Worm (Caenorhabditis elegans) whole organism, L4 larva: ENCODE measurements around the gene F15A4.2.

ENCODE experiments used
- F10B5.3 ChIP-seq: sonication (generic microtip); optimal IDR thresholded peaks from 2 replicates; lab custom pipeline; 2016; ENCODE audit warnings: mild to moderate bottlenecking, missing genetic modification characterization, missing compliant biosample characterization
- F26F4.8 ChIP-seq: fragments of 200-800 bp; sonication (Bioruptor generic); conservative IDR thresholded peaks from 2 replicates; pipeline ENCODE4 v1.3.6; 2022; ENCODE audit warnings: missing genetic modification characterization, missing compliant biosample characterization
- F37D6.2 ChIP-seq: sonication (generic microtip); optimal IDR thresholded peaks from 2 replicates; lab custom pipeline; 2016; ENCODE audit warnings: mild to moderate bottlenecking, missing genetic modification characterization, missing compliant biosample characterization
- R02D3.7 ChIP-seq: fragments of 150-350 bp; sonication (generic microtip); optimal IDR thresholded peaks from 3 replicates; lab custom pipeline; 2014; ENCODE audit warnings: missing biosample characterization, missing genetic modification characterization
- Y5F2A.4 ChIP-seq: fragments of 200-800 bp; sonication (Bioruptor generic); optimal IDR thresholded peaks from 2 replicates; lab custom pipeline; 2018; ENCODE audit warnings: mild to moderate bottlenecking, missing genetic modification characterization, missing compliant biosample characterization
- ZK337.2 ChIP-seq: fragments of 200-800 bp; sonication (Bioruptor generic); IDR thresholded peaks from 2 replicates; pipeline ENCODE4 v1.3.6; 2022; ENCODE audit warnings: missing genetic modification reagents, missing genetic modification characterization, missing compliant biosample characterization
- ZK546.5 ChIP-seq, 2 experiments: sonication (generic microtip); optimal IDR thresholded peaks; 2 replicates each; lab custom pipeline; 2017; ENCODE audit warnings: missing biosample characterization in 2 of 2, missing genetic modification characterization in 2 of 2
- arid-1 ChIP-seq: fragments of 200-800 bp; sonication (Bioruptor generic); conservative IDR thresholded peaks from 2 replicates; pipeline ENCODE4 v1.3.6; 2022; ENCODE audit warnings: missing genetic modification reagents, missing genetic modification characterization, missing compliant biosample characterization
- ceh-32 ChIP-seq: sonication (generic microtip); optimal IDR thresholded peaks from 2 replicates; lab custom pipeline; 2016; ENCODE audit warnings: mild to moderate bottlenecking, missing genetic modification characterization, missing compliant biosample characterization; ENCODE audit not compliant: poor library complexity
- ceh-44 ChIP-seq: fragments of 200-800 bp; sonication (Bioruptor generic); IDR thresholded peaks from 2 replicates; pipeline ENCODE4 v1.3.6; 2022; ENCODE audit warnings: missing genetic modification reagents, missing genetic modification characterization, missing compliant biosample characterization
- ceh-62 ChIP-seq: sonication (generic microtip); optimal IDR thresholded peaks from 2 replicates; lab custom pipeline; 2017; ENCODE audit warnings: missing biosample characterization, missing genetic modification characterization
- ceh-82 ChIP-seq: sonication (generic microtip); optimal IDR thresholded peaks from 2 replicates; lab custom pipeline; 2017; ENCODE audit warnings: missing biosample characterization, missing genetic modification characterization
- daf-16 ChIP-seq, 3 experiments: sonication (generic microtip); optimal IDR thresholded peaks; 2 replicates each; lab custom pipeline; 2016 to 2017; ENCODE audit warnings: missing genetic modification characterization in 3 of 3, missing genetic modification reagents in 3 of 3, mild to moderate bottlenecking in 2 of 3, missing compliant biosample characterization in 2 of 3, missing biosample characterization in 1 of 3, moderate library complexity in 1 of 3
- daf-19 ChIP-seq: fragments of 200-800 bp; sonication (Bioruptor generic); conservative IDR thresholded peaks from 2 replicates; pipeline ENCODE4 v1.3.6; 2022; ENCODE audit warnings: missing genetic modification characterization, missing compliant biosample characterization
- dmd-6 ChIP-seq: fragments of 200-800 bp; sonication (Bioruptor generic); IDR thresholded peaks from 2 replicates; pipeline ENCODE4 v1.3.6; 2022; ENCODE audit warnings: missing genetic modification reagents, missing genetic modification characterization, missing compliant biosample characterization
- dmd-9 ChIP-seq: fragments of 200-800 bp; sonication (Bioruptor generic); IDR thresholded peaks from 2 replicates; pipeline ENCODE4 v1.3.6; 2022; ENCODE audit warnings: missing genetic modification reagents, missing genetic modification characterization, missing compliant biosample characterization
- egl-43 ChIP-seq: fragments of 200-800 bp; sonication (Bioruptor generic); IDR thresholded peaks from 2 replicates; pipeline ENCODE4 v1.3.6; 2022; ENCODE audit warnings: missing genetic modification reagents, missing genetic modification characterization, missing compliant biosample characterization
- fkh-10 ChIP-seq: fragments of 150-350 bp; optimal IDR thresholded peaks from 2 replicates; lab custom pipeline; 2014; ENCODE audit warnings: missing biosample characterization, missing genetic modification reagents, missing genetic modification characterization
- fos-1 ChIP-seq: fragments of 150-350 bp; optimal IDR thresholded peaks from 2 replicates; lab custom pipeline; 2014; ENCODE audit warnings: missing biosample characterization, missing genetic modification characterization
- gei-8 ChIP-seq: fragments of 200-800 bp; sonication (Bioruptor generic); optimal IDR thresholded peaks from 2 replicates; lab custom pipeline; 2018; ENCODE audit warnings: mild to moderate bottlenecking, missing genetic modification characterization, missing compliant biosample characterization
- hif-1 ChIP-seq, 2 experiments: sonication (generic microtip); optimal IDR thresholded peaks; 2 replicates each; lab custom pipeline; 2016 to 2017; ENCODE audit warnings: missing compliant biosample characterization in 2 of 2, missing genetic modification characterization in 2 of 2, missing genetic modification reagents in 2 of 2, missing genotype in 2 of 2, mild to moderate bottlenecking in 1 of 2
- hmg-1.1 ChIP-seq: fragments of 200-800 bp; sonication (Bioruptor generic); IDR thresholded peaks from 2 replicates; pipeline ENCODE4 v1.3.6; 2022; ENCODE audit warnings: missing genetic modification reagents, missing genetic modification characterization, missing compliant biosample characterization
- lim-7 ChIP-seq: fragments of 200-800 bp; sonication (Bioruptor generic); IDR thresholded peaks from 2 replicates; pipeline ENCODE4 v1.3.6; 2022; ENCODE audit warnings: missing genetic modification characterization, missing compliant biosample characterization
- lin-1 ChIP-seq: fragments of 200-800 bp; sonication (Bioruptor generic); IDR thresholded peaks from 2 replicates; pipeline ENCODE4 v1.3.6; 2022; ENCODE audit warnings: missing genetic modification reagents, missing genetic modification characterization, missing compliant biosample characterization
- lin-13 ChIP-seq: fragments of 150-350 bp; optimal IDR thresholded peaks from 2 replicates; lab custom pipeline; 2014; ENCODE audit warnings: missing biosample characterization, missing genetic modification reagents, missing genetic modification characterization
- lin-29 ChIP-seq: fragments of 200-800 bp; sonication (Bioruptor generic); IDR thresholded peaks from 2 replicates; pipeline ENCODE4 v1.3.6; 2022; ENCODE audit warnings: missing genetic modification reagents, missing genetic modification characterization, missing compliant biosample characterization
- lir-3 ChIP-seq: sonication (generic microtip); optimal IDR thresholded peaks from 2 replicates; lab custom pipeline; 2016; ENCODE audit warnings: mild to moderate bottlenecking, missing genetic modification characterization, missing compliant biosample characterization
- madf-5 ChIP-seq, 2 experiments: fragments of 200-800 bp; sonication (Bioruptor generic); IDR thresholded peaks; 2 replicates each; pipeline ENCODE4 v1.3.6; 2022; ENCODE audit warnings: missing compliant biosample characterization in 2 of 2, missing genetic modification characterization in 2 of 2
- mdl-1 ChIP-seq, 2 experiments: fragments of 150-350 bp in 1 of 2; sonication (generic microtip) in 1 of 2; optimal IDR thresholded peaks; 2 replicates each; lab custom pipeline; 2014 to 2017; ENCODE audit warnings: missing biosample characterization in 2 of 2, missing genetic modification characterization in 2 of 2
- mdt-29 ChIP-seq: fragments of 200-800 bp; sonication (Bioruptor generic); IDR thresholded peaks from 2 replicates; pipeline ENCODE4 v1.3.6; 2022; ENCODE audit warnings: missing genetic modification reagents, missing genetic modification characterization, missing compliant biosample characterization
- mep-1 ChIP-seq: fragments of 150-350 bp; sonication (generic microtip); optimal IDR thresholded peaks from 3 replicates; lab custom pipeline; 2014; ENCODE audit warnings: missing biosample characterization, missing genetic modification characterization
- nhr-11 ChIP-seq: fragments of 150-350 bp; optimal IDR thresholded peaks from 2 replicates; lab custom pipeline; 2014; ENCODE audit warnings: missing biosample characterization, missing genetic modification characterization
- nhr-28 ChIP-seq: fragments of 150-350 bp; optimal IDR thresholded peaks from 2 replicates; lab custom pipeline; 2014; ENCODE audit warnings: missing biosample characterization, missing genetic modification characterization
- nhr-41 ChIP-seq: fragments of 200-800 bp; sonication (Bioruptor generic); IDR thresholded peaks from 2 replicates; pipeline ENCODE4 v1.3.6; 2022; ENCODE audit warnings: missing genetic modification reagents, missing genetic modification characterization, missing compliant biosample characterization
- nhr-42 ChIP-seq: fragments of 200-800 bp; sonication (Bioruptor generic); IDR thresholded peaks from 2 replicates; pipeline ENCODE4 v1.3.6; 2022; ENCODE audit warnings: missing genetic modification characterization, missing compliant biosample characterization
- nhr-6 ChIP-seq: fragments of 150-350 bp; optimal IDR thresholded peaks from 2 replicates; lab custom pipeline; 2014; ENCODE audit warnings: missing biosample characterization, missing genetic modification characterization
- nhr-76 ChIP-seq: fragments of 150-350 bp; optimal IDR thresholded peaks from 2 replicates; lab custom pipeline; 2014; ENCODE audit warnings: missing biosample characterization, missing genetic modification characterization
- pha-4 ChIP-seq, 2 experiments: fragments of 150-350 bp in 1 of 2; fragments of 200-800 bp in 1 of 2; sonication (Bioruptor generic) in 1 of 2; IDR thresholded peaks in 1 of 2; optimal IDR thresholded peaks in 1 of 2; 2 replicates each; pipeline versions ENCODE4 v1.3.6 to Lab custom; 2014 to 2022; ENCODE audit warnings: missing genetic modification characterization in 2 of 2, missing genetic modification reagents in 2 of 2, missing biosample characterization in 1 of 2, missing compliant biosample characterization in 1 of 2
- php-3 ChIP-seq: fragments of 200-800 bp; sonication (Bioruptor generic); IDR thresholded peaks from 2 replicates; pipeline ENCODE4 v1.3.6; 2022; ENCODE audit warnings: missing genetic modification reagents, missing genetic modification characterization, missing compliant biosample characterization
- rbr-2 ChIP-seq: sonication (generic microtip); optimal IDR thresholded peaks from 2 replicates; lab custom pipeline; 2016; ENCODE audit warnings: missing genotype, missing genetic modification characterization, missing compliant biosample characterization
- saeg-2 ChIP-seq: fragments of 200-800 bp; sonication (Bioruptor generic); IDR thresholded peaks from 2 replicates; pipeline ENCODE4 v1.3.6; 2022; ENCODE audit warnings: missing genetic modification reagents, missing genetic modification characterization, missing compliant biosample characterization
- skn-1 ChIP-seq: fragments of 150-350 bp; optimal IDR thresholded peaks from 2 replicates; lab custom pipeline; 2014; ENCODE audit warnings: missing biosample characterization, missing genetic modification characterization
- spr-3 ChIP-seq: fragments of 200-800 bp; sonication (Bioruptor generic); optimal IDR thresholded peaks from 2 replicates; lab custom pipeline; 2018; ENCODE audit warnings: mild to moderate bottlenecking, missing genetic modification characterization, missing compliant biosample characterization
- tag-97 ChIP-seq: fragments of 200-800 bp; sonication (Bioruptor generic); IDR thresholded peaks from 2 replicates; pipeline ENCODE4 v1.3.6; 2022; ENCODE audit warnings: missing genetic modification characterization, missing compliant biosample characterization
- unc-130 ChIP-seq: sonication (generic microtip); optimal IDR thresholded peaks from 2 replicates; lab custom pipeline; 2016; ENCODE audit warnings: missing genetic modification reagents, missing genetic modification characterization, missing compliant biosample characterization
- unc-39 ChIP-seq: sonication (generic microtip); optimal IDR thresholded peaks from 2 replicates; lab custom pipeline; 2017; ENCODE audit warnings: missing biosample characterization, missing genetic modification characterization
- unc-62 ChIP-seq, 3 experiments: fragments of 150-350 bp in 1 of 3; sonication (generic microtip); optimal IDR thresholded peaks in 2 of 3; peaks in 1 of 3; 1 replicate in 1 of 3; 2 replicates in 2 of 3; lab custom pipeline; 2014 to 2017; ENCODE audit warnings: missing biosample characterization in 3 of 3, missing genetic modification characterization in 3 of 3, missing genetic modification reagents in 3 of 3, missing genotype in 1 of 3
- ztf-11 ChIP-seq: fragments of 150-350 bp; optimal IDR thresholded peaks from 2 replicates; lab custom pipeline; 2014; ENCODE audit warnings: missing biosample characterization, missing genetic modification characterization
- ztf-7 ChIP-seq: fragments of 150-350 bp; optimal IDR thresholded peaks from 2 replicates; lab custom pipeline; 2014; ENCODE audit warnings: missing biosample characterization, missing genetic modification characterization

F15A4.2 gene

DNA sequence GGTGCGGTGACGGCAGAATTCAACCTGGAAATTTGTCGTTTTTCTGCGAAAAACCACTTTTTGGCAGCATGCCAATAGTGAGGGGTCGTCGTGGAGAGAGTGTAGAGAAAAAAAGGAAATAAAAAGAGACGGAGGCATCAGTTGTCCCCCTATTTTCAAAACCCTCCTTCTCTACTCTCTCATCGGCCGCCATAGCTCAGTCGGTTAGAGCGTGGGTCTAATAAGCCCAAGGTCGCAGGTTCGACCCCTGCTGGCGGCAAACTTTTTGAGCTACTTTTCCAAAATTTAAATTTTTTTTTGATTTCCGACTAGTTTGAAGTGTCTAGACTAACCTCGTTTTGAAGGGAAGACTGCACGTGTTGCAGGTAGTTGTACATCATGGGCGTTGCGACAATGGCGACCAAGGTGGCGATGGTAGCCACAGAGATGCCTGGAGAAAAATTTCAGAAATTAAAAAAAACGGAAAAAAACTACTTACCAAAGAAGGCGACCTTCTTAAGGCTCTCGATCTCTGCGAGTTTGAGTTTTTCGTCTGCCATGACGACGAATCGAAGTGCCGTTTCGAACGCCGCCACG lies 32.3 kb downstream of the F15A4.2 start, which contains the start of gene col-85 (continued):
- TF ChIP-seq fkh-10 (GFP tag; lab: Kevin White, UChicago): peak; percentile 30
- TF ChIP-seq arid-1: peak; percentile 91
- TF ChIP-seq Y5F2A.4 (GFP tag; lab: Kevin White, UChicago): peak; percentile 79
- peak; percentile 87 for TF ChIP-seq rbr-2 (tag; lab: Kevin White, UChicago)
- peak; percentile 74 for TF ChIP-seq lin-13 (GFP tag; lab: Kevin White, UChicago)
- TF ChIP-seq daf-19 (GFP tag; lab: Robert Waterston, UW): no peak
- TF ChIP-seq mdl-1 (tag; optimal IDR thresholded peaks at IDR 0.05; lab: Kevin White, UChicago): peak in 1 of 2 experiments; percentile 59
- TF ChIP-seq fos-1 (tag; lab: Kevin White, UChicago): no peak
- TF ChIP-seq ceh-82 (tag; lab: Kevin White, UChicago): no peak
- peak; percentile 98 for TF ChIP-seq lim-7 (GFP tag; lab: Robert Waterston, UW)
- TF ChIP-seq F10B5.3: no peak
- peak; percentile 62 for TF ChIP-seq lir-3 (tag; lab: Kevin White, UChicago)
- no peak for TF ChIP-seq tag-97 (GFP tag; lab: Robert Waterston, UW)
- peak; percentile 75 for TF ChIP-seq lin-29
- no peak for TF ChIP-seq ZK546.5 (tag; optimal IDR thresholded peaks at IDR 0.05; lab: Kevin White, UChicago)
- TF ChIP-seq php-3 (GFP tag; lab: Robert Waterston, UW): peak; percentile 84
- TF ChIP-seq lin-1 (GFP tag; lab: Robert Waterston, UW): peak; percentile 89
- no peak for TF ChIP-seq unc-39 (tag; lab: Kevin White, UChicago)
- no peak for TF ChIP-seq nhr-76 (tag; lab: Kevin White, UChicago)
- TF ChIP-seq dmd-9 (GFP tag; lab: Robert Waterston, UW): peak; percentile 87
- no peak for TF ChIP-seq ceh-62
- TF ChIP-seq nhr-6 (tag; lab: Kevin White, UChicago): peak; percentile 48
- TF ChIP-seq ceh-32: peak; percentile 2
- no peak for TF ChIP-seq mep-1 (tag; lab: Kevin White, UChicago)
- TF ChIP-seq nhr-28 (tag; lab: Kevin White, UChicago): peak; percentile 48
- TF ChIP-seq hif-1 (tag; optimal IDR thresholded peaks at IDR 0.05; lab: Kevin White, UChicago): peak; percentile 5 to 68
- TF ChIP-seq nhr-41 (GFP tag; lab: Robert Waterston, UW): peak; percentile 94
- TF ChIP-seq daf-16 (GFP tag; optimal IDR thresholded peaks at IDR 0.05; lab: Kevin White, UChicago): peak; percentile 14 to 86
- peak; percentile 57 for TF ChIP-seq daf-16 (tag; optimal IDR thresholded peaks at IDR 0.05; lab: Kevin White, UChicago)
- peak; percentile 79 for TF ChIP-seq mdt-29 (GFP tag; lab: Robert Waterston, UW)
- peak; percentile 21 for TF ChIP-seq R02D3.7 (tag; lab: Kevin White, UChicago)
- peak in 1 of 2 experiments; percentile 79 for TF ChIP-seq unc-62 (GFP tag; optimal IDR thresholded peaks at IDR 0.05 in 1 of 2; lab: Kevin White, UChicago)
- TF ChIP-seq unc-62 (tag; optimal IDR thresholded peaks at IDR 0.05; lab: Kevin White, UChicago): no peak
- peak; percentile 95 for TF ChIP-seq pha-4 (GFP tag; IDR thresholded peaks at IDR 0.05; lab: Robert Waterston, UW)
- no peak for TF ChIP-seq pha-4 (tag; optimal IDR thresholded peaks at IDR 0.05; lab: Kevin White, UChicago)
- TF ChIP-seq nhr-11 (tag; lab: Kevin White, UChicago): peak; percentile 56
- peak; percentile 98 for TF ChIP-seq hmg-1.1 (GFP tag; lab: Robert Waterston, UW)
- TF ChIP-seq ztf-11 (tag; lab: Kevin White, UChicago): no peak
- TF ChIP-seq nhr-42: peak; percentile 78; the same call in 1 of the 2 replicates
- TF ChIP-seq F26F4.8 (GFP tag; lab: Robert Waterston, UW): peak; percentile 92
- TF ChIP-seq gei-8 (GFP tag; lab: Kevin White, UChicago): peak; percentile 76
- TF ChIP-seq saeg-2: peak; percentile 57; the same call in 1 of the 2 replicates
- peak; percentile 81 for TF ChIP-seq spr-3
- TF ChIP-seq dmd-6 (GFP tag; lab: Robert Waterston, UW): peak; percentile 79
- TF ChIP-seq ZK337.2: peak; percentile 93
- peak; percentile 71 for TF ChIP-seq ztf-7 (tag; lab: Kevin White, UChicago)
- TF ChIP-seq skn-1 (tag; lab: Kevin White, UChicago): no peak
- TF ChIP-seq madf-5 (GFP tag; IDR thresholded peaks at IDR 0.05; lab: Robert Waterston, UW): peak; percentile 89 to 90; a peak in 3 of 4 replicates
- peak; percentile 98 for TF ChIP-seq egl-43 (GFP tag; lab: Robert Waterston, UW)
- TF ChIP-seq ceh-44: peak; percentile 92
- peak; percentile 63 for TF ChIP-seq unc-130
- peak; percentile 53 for TF ChIP-seq F37D6.2 (tag; lab: Kevin White, UChicago)
